Fruit fly (Drosophila melanogaster): ENCODE results near the gene Qsox3.

Qsox3 gene

dm6 chr3R:21911516-21911915, at the start of gene Qsox3:
Gene Qsox3, plus strand, starts transcription at chr3R:21911816.
- no peak for TF ChIP-seq eg (GFP tag; IDR thresholded peaks at IDR 0.05)
- TF ChIP-seq CG11902 (GFP tag; optimal IDR thresholded peaks at IDR 0.05), result no peak
- TF ChIP-seq vri (GFP tag; optimal IDR thresholded peaks at IDR 0.05), result no peak
- no peak for TF ChIP-seq Eip93F (GFP tag; optimal IDR thresholded peaks at IDR 0.05)
- TF ChIP-seq Sox14 (GFP tag; optimal IDR thresholded peaks at IDR 0.05), result no peak
- no peak for TF ChIP-seq CG6854 (GFP tag; optimal IDR thresholded peaks at IDR 0.05)
- TF ChIP-seq CG7368 (GFP tag; optimal IDR thresholded peaks at IDR 0.05), result no peak
- TF ChIP-seq CG8119 (GFP tag; IDR thresholded peaks at IDR 0.05), result no peak

- peak; percentile 93 for TF ChIP-seq CG4318 (GFP tag; optimal IDR thresholded peaks at IDR 0.05)
- no peak for TF ChIP-seq Ets96B (tag; optimal IDR thresholded peaks at IDR 0.05)
- peak; percentile 32 for TF ChIP-seq CG8632 (GFP tag; optimal IDR thresholded peaks at IDR 0.05)
- no peak for TF ChIP-seq Sox15 (GFP tag; optimal IDR thresholded peaks at IDR 0.05)
- TF ChIP-seq CG31627 (GFP tag; optimal IDR thresholded peaks at IDR 0.05), result no peak
- TF ChIP-seq topi (GFP tag; optimal IDR thresholded peaks at IDR 0.05), result no peak
- TF ChIP-seq CG6854 (GFP tag; optimal IDR thresholded peaks at IDR 0.05), result no peak
- TF ChIP-seq dac (GFP tag; optimal IDR thresholded peaks at IDR 0.05), result peak; percentile 96
- peak; percentile 3 for TF ChIP-seq Ets21C (GFP tag; optimal IDR thresholded peaks at IDR 0.05)
- peak; percentile 21 for TF ChIP-seq Sox102F (GFP tag; optimal IDR thresholded peaks at IDR 0.05)
- TF ChIP-seq CG6163 (GFP tag; IDR thresholded peaks at IDR 0.05), result peak; percentile 88
- TF ChIP-seq dsx (GFP tag; optimal IDR thresholded peaks at IDR 0.05; ENCODE audit: poor library complexity, severe bottlenecking), result no peak
- TF ChIP-seq CG8319 (GFP tag; optimal IDR thresholded peaks at IDR 0.05), result peak; percentile 63
- no peak for TF ChIP-seq Blimp-1 (GFP tag; optimal IDR thresholded peaks at IDR 0.05)
- peak; percentile 46 for TF ChIP-seq CG11762 (GFP tag; optimal IDR thresholded peaks at IDR 0.05; ENCODE audit: insufficient read depth)
- TF ChIP-seq esn (GFP tag; optimal IDR thresholded peaks at IDR 0.05), result peak; percentile 31
- TF ChIP-seq spab (GFP tag; optimal IDR thresholded peaks at IDR 0.05), result peak; percentile 13
- TF ChIP-seq Met (GFP tag; optimal IDR thresholded peaks at IDR 0.05), result peak; percentile 29
- peak; percentile 80 for TF ChIP-seq OdsH (GFP tag; optimal IDR thresholded peaks at IDR 0.05)
- TF ChIP-seq ss (GFP tag; optimal IDR thresholded peaks at IDR 0.05), result no peak
- TF ChIP-seq Hr4 (GFP tag; optimal IDR thresholded peaks at IDR 0.05), result peak; percentile 96
- peak; percentile 13 for TF ChIP-seq CG34406 (GFP tag; optimal IDR thresholded peaks at IDR 0.05)
- TF ChIP-seq Eip75B (GFP tag; optimal IDR thresholded peaks at IDR 0.05), result peak; percentile 63
- TF ChIP-seq lz (GFP tag; optimal IDR thresholded peaks at IDR 0.05), result peak; percentile 41
- TF ChIP-seq CG10669 (GFP tag; optimal IDR thresholded peaks at IDR 0.05), result no peak
- TF ChIP-seq CG9139 (GFP tag; optimal IDR thresholded peaks at IDR 0.05), result no peak
- TF ChIP-seq CG11294 (GFP tag; IDR thresholded peaks at IDR 0.05), result peak; percentile 73
- TF ChIP-seq CG8119 (GFP tag; IDR thresholded peaks at IDR 0.05), result peak; percentile 96
- TF ChIP-seq CG1621 (tag; optimal IDR thresholded peaks at IDR 0.05), result no peak
- TF ChIP-seq Sox14 (GFP tag; optimal IDR thresholded peaks at IDR 0.05), result peak; percentile 13
- peak; percentile 71 for TF ChIP-seq pdm3 (GFP tag; optimal IDR thresholded peaks at IDR 0.05)
- TF ChIP-seq Eip93F (GFP tag; optimal IDR thresholded peaks at IDR 0.05), result no peak
- TF ChIP-seq CG6276 (GFP tag; optimal IDR thresholded peaks at IDR 0.05), result peak; percentile 93
- TF ChIP-seq CG3919 (GFP tag; optimal IDR thresholded peaks at IDR 0.05), result peak; percentile 51
- no peak for TF ChIP-seq Hr39 (GFP tag; optimal IDR thresholded peaks at IDR 0.05)
- peak; percentile 89 for TF ChIP-seq Eip78C (GFP tag)
- no peak for TF ChIP-seq vri (GFP tag; optimal IDR thresholded peaks at IDR 0.05)
- peak; percentile 69 for TF ChIP-seq achi (GFP tag; optimal IDR thresholded peaks at IDR 0.05)
- peak; percentile 61 for TF ChIP-seq CG16779 (tag; optimal IDR thresholded peaks at IDR 0.05)
- TF ChIP-seq fd59A (GFP tag; optimal IDR thresholded peaks at IDR 0.05), result no peak
- TF ChIP-seq CG10631 (GFP tag; optimal IDR thresholded peaks at IDR 0.05), result peak; percentile 54
- TF ChIP-seq fd85E (GFP tag; optimal IDR thresholded peaks at IDR 0.05), result no peak
- peak; percentile 50 for TF ChIP-seq CG6792 (GFP tag; optimal IDR thresholded peaks at IDR 0.05)
- TF ChIP-seq CG7368 (GFP tag; optimal IDR thresholded peaks at IDR 0.05), result peak; percentile 32
- TF ChIP-seq fkh (GFP tag; optimal IDR thresholded peaks at IDR 0.05), result no peak
- no peak for TF ChIP-seq Hr38 (GFP tag; optimal IDR thresholded peaks at IDR 0.05)
These were observed 49.3 kb upstream of the Qsox3 start for dm6 chr3R:21862137-21862850.

Measured in whole organism, prepupa.